Worm (Caenorhabditis elegans) whole organism, young adult: ENCODE measurements around the gene pkn-1.

Experiments
- B0019.2 ChIP-seq: fragments of 200-800 bp; sonication (Bioruptor generic); conservative IDR thresholded peaks from 2 replicates; pipeline ENCODE4 v1.3.6; 2022; ENCODE audit warnings: missing genetic modification reagents, missing genetic modification characterization, missing compliant biosample characterization
- F10E7.11 ChIP-seq: sonication (generic microtip); optimal IDR thresholded peaks from 2 replicates; lab custom pipeline; 2017; ENCODE audit warnings: mild to moderate bottlenecking, missing genetic modification characterization, moderate library complexity, missing compliant biosample characterization
- F22D6.2 ChIP-seq: sonication (generic microtip); optimal IDR thresholded peaks from 2 replicates; lab custom pipeline; 2016; ENCODE audit warnings: mild to moderate bottlenecking, missing genetic modification characterization, missing compliant biosample characterization
- F33H1.4 ChIP-seq: fragments of 200-800 bp; sonication (Bioruptor generic); IDR thresholded peaks from 2 replicates; pipeline ENCODE4 v1.3.6; 2022; ENCODE audit warnings: missing genetic modification reagents, missing genetic modification characterization, missing compliant biosample characterization
- F37B4.10 ChIP-seq: fragments of 200-800 bp; sonication (Bioruptor generic); IDR thresholded peaks from 2 replicates; pipeline ENCODE4 v1.3.6; 2022; ENCODE audit warnings: missing genetic modification characterization, missing compliant biosample characterization
- F52B5.7 ChIP-seq: sonication (generic microtip); optimal IDR thresholded peaks from 2 replicates; lab custom pipeline; 2016; ENCODE audit warnings: mild to moderate bottlenecking, missing genetic modification characterization, missing compliant biosample characterization
- Y53F4B.3 ChIP-seq: fragments of 200-800 bp; sonication (Bioruptor generic); IDR thresholded peaks from 2 replicates; pipeline ENCODE4 v1.3.6; 2022; ENCODE audit warnings: missing genetic modification reagents, missing genetic modification characterization, missing compliant biosample characterization
- Y67H2A.10 ChIP-seq: fragments of 200-800 bp; sonication (Bioruptor generic); conservative IDR thresholded peaks from 2 replicates; pipeline ENCODE4 v1.3.6; 2022; ENCODE audit warnings: missing genetic modification reagents, missing genetic modification characterization, missing compliant biosample characterization
- Y95B8A.8 ChIP-seq: fragments of 200-800 bp; sonication (Bioruptor generic); IDR thresholded peaks from 2 replicates; pipeline ENCODE4 v1.3.6; 2022; ENCODE audit warnings: missing genetic modification reagents, missing genetic modification characterization, missing compliant biosample characterization
- akir-1 ChIP-seq: fragments of 200-800 bp; sonication (Bioruptor generic); optimal IDR thresholded peaks from 2 replicates; lab custom pipeline; 2018; ENCODE audit warnings: mild to moderate bottlenecking, missing genetic modification characterization, moderate library complexity, missing compliant biosample characterization
- athp-1 ChIP-seq: sonication (generic microtip); optimal IDR thresholded peaks from 2 replicates; lab custom pipeline; 2017; ENCODE audit warnings: mild to moderate bottlenecking, missing genetic modification characterization, missing compliant biosample characterization
- bed-2 ChIP-seq: fragments of 200-800 bp; sonication (Bioruptor generic); IDR thresholded peaks from 2 replicates; pipeline ENCODE4 v1.3.6; 2022; ENCODE audit warnings: missing genetic modification reagents, missing genetic modification characterization, missing compliant biosample characterization
- cebp-2 ChIP-seq: fragments of 200-800 bp; sonication (Bioruptor generic); IDR thresholded peaks from 2 replicates; pipeline ENCODE4 v1.3.6; 2022; ENCODE audit warnings: missing genetic modification characterization, missing compliant biosample characterization
- ceh-40 ChIP-seq: fragments of 200-800 bp; sonication (Bioruptor generic); IDR thresholded peaks from 2 replicates; pipeline ENCODE4 v1.3.6; 2022; ENCODE audit warnings: missing genetic modification characterization, missing compliant biosample characterization
- ceh-79 ChIP-seq: sonication (generic microtip); optimal IDR thresholded peaks from 2 replicates; lab custom pipeline; 2017; ENCODE audit warnings: mild to moderate bottlenecking, missing genetic modification characterization, missing compliant biosample characterization
- die-1 ChIP-seq: sonication (generic microtip); optimal IDR thresholded peaks from 2 replicates; lab custom pipeline; 2016; ENCODE audit warnings: missing genotype, mild to moderate bottlenecking, missing genetic modification characterization, missing compliant biosample characterization
- dox-1 ChIP-seq: fragments of 200-800 bp; sonication (Bioruptor generic); IDR thresholded peaks from 2 replicates; pipeline ENCODE4 v1.3.6; 2022; ENCODE audit warnings: missing genetic modification reagents, missing genetic modification characterization, missing compliant biosample characterization
- efl-1 ChIP-seq: fragments of 150-350 bp; optimal IDR thresholded peaks from 2 replicates; lab custom pipeline; 2014; ENCODE audit warnings: missing biosample characterization, missing genetic modification reagents, missing genetic modification characterization
- egl-44 ChIP-seq: fragments of 200-800 bp; sonication (Bioruptor generic); IDR thresholded peaks from 2 replicates; pipeline ENCODE4 v1.3.6; 2022; ENCODE audit warnings: missing genetic modification reagents, missing genetic modification characterization, missing compliant biosample characterization
- fkh-3 ChIP-seq: sonication (generic microtip); optimal IDR thresholded peaks from 2 replicates; lab custom pipeline; 2016; ENCODE audit warnings: mild to moderate bottlenecking, missing genetic modification characterization, missing compliant biosample characterization
- gei-17 ChIP-seq: fragments of 200-800 bp; sonication (Bioruptor generic); optimal IDR thresholded peaks from 2 replicates; lab custom pipeline; 2018; ENCODE audit warnings: mild to moderate bottlenecking, missing genetic modification characterization, missing compliant biosample characterization
- let-607 ChIP-seq, 2 experiments: fragments of 200-800 bp in 1 of 2; sonication (Bioruptor generic) in 1 of 2; sonication (generic microtip) in 1 of 2; optimal IDR thresholded peaks; 2 replicates each; lab custom pipeline; 2016 to 2018; ENCODE audit warnings: mild to moderate bottlenecking in 2 of 2, missing compliant biosample characterization in 2 of 2, missing genetic modification characterization in 2 of 2, moderate library complexity in 2 of 2, missing genotype in 1 of 2
- lin-35 ChIP-seq, 3 experiments: fragments of 150-350 bp in 2 of 3; sonication (generic microtip) in 1 of 3; optimal IDR thresholded peaks; 2 replicates each; lab custom pipeline; 2014 to 2018; ENCODE audit warnings: missing biosample characterization in 3 of 3, missing genetic modification characterization in 3 of 3, missing genetic modification reagents in 3 of 3
- lsl-1 ChIP-seq: fragments of 200-800 bp; sonication (Bioruptor generic); optimal IDR thresholded peaks from 2 replicates; lab custom pipeline; 2018; ENCODE audit warnings: mild to moderate bottlenecking, missing genetic modification characterization, moderate library complexity, missing compliant biosample characterization
- madf-8 ChIP-seq: fragments of 200-800 bp; sonication (Bioruptor generic); conservative IDR thresholded peaks from 2 replicates; pipeline ENCODE4 v1.3.6; 2022; ENCODE audit warnings: missing genetic modification reagents, missing genetic modification characterization, missing compliant biosample characterization
- mel-28 ChIP-seq: sonication (generic microtip); optimal IDR thresholded peaks from 2 replicates; lab custom pipeline; 2016; ENCODE audit warnings: borderline replicate concordance, mild to moderate bottlenecking, missing genetic modification characterization, missing compliant biosample characterization
- mes-4 ChIP-seq: sonication (generic microtip); optimal IDR thresholded peaks from 2 replicates; lab custom pipeline; 2016; ENCODE audit warnings: missing genotype, missing genetic modification characterization, missing compliant biosample characterization
- nfya-1 ChIP-seq: sonication (generic microtip); optimal IDR thresholded peaks from 2 replicates; lab custom pipeline; 2017; ENCODE audit warnings: antibody characterized with exemption, missing compliant biosample characterization, missing genetic modification characterization, borderline replicate concordance; ENCODE audit not compliant: insufficient read depth
- nhr-120 ChIP-seq: fragments of 200-800 bp; sonication (Bioruptor generic); IDR thresholded peaks from 2 replicates; pipeline ENCODE4 v1.3.6; 2022; ENCODE audit warnings: missing genetic modification characterization, missing compliant biosample characterization
- nhr-80 ChIP-seq: sonication (generic microtip); optimal IDR thresholded peaks from 2 replicates; lab custom pipeline; 2016; ENCODE audit warnings: missing genetic modification characterization, missing compliant biosample characterization
- nhr-90 ChIP-seq: sonication (generic microtip); optimal IDR thresholded peaks from 2 replicates; lab custom pipeline; 2016; ENCODE audit warnings: missing genotype, mild to moderate bottlenecking, missing genetic modification characterization, missing compliant biosample characterization
- rcor-1 ChIP-seq: fragments of 200-800 bp; sonication (Bioruptor generic); IDR thresholded peaks from 2 replicates; pipeline ENCODE4 v1.3.6; 2022; ENCODE audit warnings: missing genetic modification reagents, missing genetic modification characterization, missing compliant biosample characterization
- snpc-4 ChIP-seq, 5 experiments: fragments of 150-350 bp in 1 of 5; sonication (generic microtip) in 4 of 5; optimal IDR thresholded peaks; 2 replicates each; lab custom pipeline; 2014 to 2018; ENCODE audit warnings: missing genetic modification characterization in 5 of 5, missing biosample characterization in 3 of 5, antibody characterized with exemption in 2 of 5, mild to moderate bottlenecking in 2 of 5, missing compliant biosample characterization in 2 of 5, missing genotype in 2 of 5, moderate library complexity in 2 of 5, missing genetic modification reagents in 1 of 5
- tlf-1 ChIP-seq: fragments of 200-800 bp; sonication (Bioruptor generic); optimal IDR thresholded peaks from 2 replicates; lab custom pipeline; 2018; ENCODE audit warnings: mild to moderate bottlenecking, missing genetic modification characterization, missing compliant biosample characterization
- ztf-25 ChIP-seq: fragments of 200-800 bp; sonication (Bioruptor generic); IDR thresholded peaks from 2 replicates; pipeline ENCODE4 v1.3.6; 2022; ENCODE audit warnings: missing genetic modification reagents, missing genetic modification characterization, missing compliant biosample characterization
- ztf-26 ChIP-seq: sonication (generic microtip); optimal IDR thresholded peaks from 2 replicates; lab custom pipeline; 2017; ENCODE audit warnings: missing genetic modification characterization, missing compliant biosample characterization

The pkn-1 gene

DNA sequence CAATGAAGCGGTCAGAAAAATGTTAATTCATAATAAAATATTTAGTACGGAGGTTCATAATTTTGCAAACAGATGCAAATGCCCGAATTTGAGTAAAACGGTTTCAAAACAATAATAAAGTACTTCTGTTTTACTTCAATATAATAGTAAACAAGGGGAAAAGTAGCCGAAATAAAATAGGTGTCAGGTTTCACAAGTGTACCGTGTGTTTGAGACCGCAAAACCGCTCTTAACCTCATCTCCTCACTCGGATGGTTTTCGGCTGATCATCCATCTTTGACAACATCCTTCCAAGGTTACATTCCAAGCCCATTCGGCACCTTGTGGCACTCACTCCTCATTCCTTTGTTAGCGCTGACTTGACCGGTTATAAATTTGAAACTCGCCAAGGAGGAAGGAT, 40.4 kb downstream of the pkn-1 start:
- TF ChIP-seq dox-1 (GFP tag; lab: Robert Waterston, UW) (no peak), cebp-2 (GFP tag; lab: Robert Waterston, UW) (no peak), ztf-26 (tag; lab: Kevin White, UChicago) (no peak), let-607 (tag; optimal IDR thresholded peaks at IDR 0.05; lab: Kevin White, UChicago) (no peak), F52B5.7 (tag; lab: Kevin White, UChicago) (no peak), akir-1 (no peak), Y53F4B.3 (no peak), madf-8 (GFP tag; lab: Robert Waterston, UW) (no peak), egl-44 (no peak), mel-28 (no peak), fkh-3 (no peak)
- TF ChIP-seq, all 124 proteins: peak for 0

ce11 chrX:10440781-10441180, 43.7 kb downstream of the pkn-1 start:
- TF ChIP-seq F37B4.10 (GFP tag; lab: Robert Waterston, UW) (no peak), mes-4 (tag; lab: Kevin White, UChicago) (no peak), athp-1 (no peak), nhr-80 (no peak), rcor-1 (GFP tag; lab: Robert Waterston, UW) (no peak), nfya-1 (tag; lab: Kevin White, UChicago) (no peak), akir-1 (no peak), F22D6.2 (tag; lab: Kevin White, UChicago) (no peak), gei-17 (GFP tag; lab: Kevin White, UChicago) (no peak), Y53F4B.3 (no peak), F33H1.4 (GFP tag; lab: Robert Waterston, UW) (no peak), tlf-1 (GFP tag; lab: Kevin White, UChicago) (no peak)

- TF ChIP-seq ceh-40 (GFP tag; lab: Robert Waterston, UW) (no peak), efl-1 (GFP tag; lab: Kevin White, UChicago) (no peak), nhr-120 (GFP tag; lab: Robert Waterston, UW) (no peak), snpc-4 (GFP tag; optimal IDR thresholded peaks at IDR 0.05; lab: Kevin White, UChicago) (no peak), snpc-4 (tag; optimal IDR thresholded peaks at IDR 0.05; lab: Kevin White, UChicago) (no peak), tlf-1 (GFP tag; lab: Kevin White, UChicago) (no peak), nhr-90 (tag; lab: Kevin White, UChicago) (no peak), F10E7.11 (tag; lab: Kevin White, UChicago) (no peak), cebp-2 (GFP tag; lab: Robert Waterston, UW) (no peak), lin-35 (GFP tag; optimal IDR thresholded peaks at IDR 0.05; lab: Kevin White, UChicago) (no peak), ztf-25 (GFP tag; lab: Robert Waterston, UW) (no peak), Y95B8A.8 (GFP tag; lab: Robert Waterston, UW) (no peak), B0019.2 (GFP tag; lab: Robert Waterston, UW) (no peak), die-1 (tag; lab: Kevin White, UChicago) (no peak), Y67H2A.10 (GFP tag; lab: Robert Waterston, UW) (no peak), lsl-1 (GFP tag; lab: Kevin White, UChicago) (no peak), ceh-79 (tag; lab: Kevin White, UChicago) (no peak), bed-2 (GFP tag; lab: Robert Waterston, UW) (no peak), F52B5.7 (tag; lab: Kevin White, UChicago) (no peak), Y53F4B.3 (no peak)
- TF ChIP-seq, all 124 proteins: peak for 0
Measured at ce11 chrX:10443836-10444235, 46.8 kb downstream of the pkn-1 start, which contains the start of gene C39B10.3. C39B10.3 (plus strand) TSS chrX:10444136.
